Fruit fly (Drosophila melanogaster): ENCODE measurements around the gene mib2.

- TF ChIP-seq CG7045 (GFP tag; optimal IDR thresholded peaks at IDR 0.05) = no peak
- TF ChIP-seq tj (GFP tag; optimal IDR thresholded peaks at IDR 0.05) = no peak
- TF ChIP-seq cnc (optimal IDR thresholded peaks at IDR 0.05) = no peak
- no peak for TF ChIP-seq Hr96 (GFP tag; optimal IDR thresholded peaks at IDR 0.05)
- no peak for TF ChIP-seq pad (GFP tag; optimal IDR thresholded peaks at IDR 0.05)
- TF ChIP-seq kay (GFP tag; ENCODE audit: borderline replicate concordance) = no peak
- no peak for TF ChIP-seq bab1 (GFP tag; optimal IDR thresholded peaks at IDR 0.05)
- TF ChIP-seq CG11617 (GFP tag; optimal IDR thresholded peaks at IDR 0.05) = no peak
- TF ChIP-seq cic (GFP tag; optimal IDR thresholded peaks at IDR 0.05) = no peak
- TF ChIP-seq toe (GFP tag; optimal IDR thresholded peaks at IDR 0.05) = no peak
- TF ChIP-seq CG14711 (tag; optimal IDR thresholded peaks at IDR 0.05) = no peak
- TF ChIP-seq CG33017 (tag; optimal IDR thresholded peaks at IDR 0.05) = no peak
- no peak for TF ChIP-seq Mnt (GFP tag; optimal IDR thresholded peaks at IDR 0.05)
- no peak for TF ChIP-seq Crg-1 (GFP tag; optimal IDR thresholded peaks at IDR 0.05)
Measured at dm6 chr2L:19012776-19013328, 21.4 kb upstream of the mib2 start.

Data from whole organism, adult.